Worm (Caenorhabditis elegans) whole organism, L2 larva: ENCODE results near the gene pqn-92.

Experiments
- aly-2 ChIP-seq: fragments of 150-350 bp; optimal IDR thresholded peaks from 2 replicates; lab custom pipeline; 2014; ENCODE audit warnings: missing biosample characterization, missing genetic modification characterization
- fos-1 ChIP-seq: fragments of 150-350 bp; optimal IDR thresholded peaks from 2 replicates; lab custom pipeline; 2014; ENCODE audit warnings: missing biosample characterization, missing genetic modification characterization
- lin-13 ChIP-seq: fragments of 150-350 bp; optimal IDR thresholded peaks from 2 replicates; lab custom pipeline; 2014; ENCODE audit warnings: missing biosample characterization, missing genetic modification reagents, missing genetic modification characterization
- lin-39 ChIP-seq: fragments of 150-350 bp; optimal IDR thresholded peaks from 2 replicates; lab custom pipeline; 2014; ENCODE audit warnings: missing biosample characterization, missing genetic modification reagents, missing genetic modification characterization
- lsy-2 ChIP-seq, 2 experiments: fragments of 150-350 bp in 1 of 2; sonication (generic microtip) in 1 of 2; optimal IDR thresholded peaks; 2 replicates each; lab custom pipeline; 2014 to 2017; ENCODE audit warnings: missing biosample characterization in 2 of 2, missing genetic modification characterization in 2 of 2
- nhr-11 ChIP-seq: fragments of 150-350 bp; optimal IDR thresholded peaks from 2 replicates; lab custom pipeline; 2014; ENCODE audit warnings: missing biosample characterization, missing genetic modification characterization
- unc-39 ChIP-seq: fragments of 150-350 bp; optimal IDR thresholded peaks from 2 replicates; lab custom pipeline; 2014; ENCODE audit warnings: missing biosample characterization, missing genetic modification characterization
- unc-62 ChIP-seq: fragments of 150-350 bp; optimal IDR thresholded peaks from 2 replicates; lab custom pipeline; 2014; ENCODE audit warnings: missing biosample characterization, missing genetic modification reagents, missing genetic modification characterization
- ztf-11 ChIP-seq: sonication (generic microtip); optimal IDR thresholded peaks from 2 replicates; lab custom pipeline; 2017; ENCODE audit warnings: missing biosample characterization, missing genetic modification characterization

- TF ChIP-seq ztf-11: no peak
- TF ChIP-seq aly-2 (tag; lab: Kevin White, UChicago): no peak
- TF ChIP-seq unc-39 (tag; lab: Kevin White, UChicago): no peak
- no peak for TF ChIP-seq lin-13 (GFP tag; lab: Kevin White, UChicago)
- no peak for TF ChIP-seq nhr-11 (tag; lab: Kevin White, UChicago)
- TF ChIP-seq lin-39 (tag; lab: Kevin White, UChicago): no peak
- peak; percentile 95 for TF ChIP-seq fos-1 (tag; lab: Kevin White, UChicago)
- TF ChIP-seq lsy-2 (tag; optimal IDR thresholded peaks at IDR 0.05; lab: Kevin White, UChicago): no peak
- no peak for TF ChIP-seq unc-62
These were observed at the start of gene pqn-92 for ce11 chrIII:12307475-12307874.
